Fruit fly (Drosophila melanogaster): ENCODE results near the gene Sk2.

Gene Sk2

dm6 chr3L:3080084-3080994 lies 33.5 kb downstream of the Sk2 start (continued):
- TF ChIP-seq Ets96B (tag; optimal IDR thresholded peaks at IDR 0.05) (no peak), Gug (GFP tag; IDR thresholded peaks at IDR 0.05) (peak; percentile 33), CG6792 (GFP tag; optimal IDR thresholded peaks at IDR 0.05) (no peak), eg (GFP tag; IDR thresholded peaks at IDR 0.05) (peak; percentile 68; the same call in 2 of the 3 replicates), OdsH (GFP tag; optimal IDR thresholded peaks at IDR 0.05) (peak; percentile 3), Hr39 (GFP tag; optimal IDR thresholded peaks at IDR 0.05) (peak; percentile 59), fkh (GFP tag; optimal IDR thresholded peaks at IDR 0.05) (peak; percentile 17), CG8632 (GFP tag; optimal IDR thresholded peaks at IDR 0.05) (no peak), salr (GFP tag; optimal IDR thresholded peaks at IDR 0.05) (no peak), esn (GFP tag; optimal IDR thresholded peaks at IDR 0.05) (no peak), pdm3 (GFP tag; optimal IDR thresholded peaks at IDR 0.05) (peak; percentile 39), dsx (GFP tag; optimal IDR thresholded peaks at IDR 0.05; ENCODE audit: poor library complexity, severe bottlenecking) (no peak), CG1621 (tag; optimal IDR thresholded peaks at IDR 0.05) (no peak)

- TF ChIP-seq vri (GFP tag; optimal IDR thresholded peaks at IDR 0.05) (peak; percentile 99), lz (GFP tag; optimal IDR thresholded peaks at IDR 0.05) (peak; percentile 99), eg (GFP tag; IDR thresholded peaks at IDR 0.05) (peak; percentile 99), CG34406 (GFP tag; optimal IDR thresholded peaks at IDR 0.05) (peak; percentile 99), Hr38 (GFP tag; optimal IDR thresholded peaks at IDR 0.05) (peak; percentile 40), acj6 (GFP tag; optimal IDR thresholded peaks at IDR 0.05) (peak; percentile 99), CG8319 (GFP tag; optimal IDR thresholded peaks at IDR 0.05) (peak; percentile 97), CG15336 (GFP tag; IDR thresholded peaks at IDR 0.05) (peak; percentile 99), Ets21C (GFP tag; optimal IDR thresholded peaks at IDR 0.05) (peak; percentile 98), cyc (GFP tag; optimal IDR thresholded peaks at IDR 0.05) (peak; percentile 98), Eip75B (GFP tag; optimal IDR thresholded peaks at IDR 0.05) (peak; percentile 99), Eip78C (GFP tag) (peak; percentile 100), CG6163 (GFP tag; IDR thresholded peaks at IDR 0.05) (peak; percentile 99), CG16779 (tag; optimal IDR thresholded peaks at IDR 0.05) (peak; percentile 97), CG32006 (GFP tag; optimal IDR thresholded peaks at IDR 0.05) (peak; percentile 98), CG8632 (GFP tag; optimal IDR thresholded peaks at IDR 0.05) (peak; percentile 99), Smox (GFP tag; optimal IDR thresholded peaks at IDR 0.05) (peak; percentile 99), CG1621 (tag; optimal IDR thresholded peaks at IDR 0.05) (peak; percentile 98), CG3919 (GFP tag; optimal IDR thresholded peaks at IDR 0.05) (peak; percentile 99), Gug (GFP tag; IDR thresholded peaks at IDR 0.05) (peak; percentile 98), topi (GFP tag; optimal IDR thresholded peaks at IDR 0.05) (peak; percentile 99), CG10669 (GFP tag; optimal IDR thresholded peaks at IDR 0.05) (peak; percentile 97), CG8119 (GFP tag; IDR thresholded peaks at IDR 0.05) (peak; percentile 99), CG7368 (GFP tag; optimal IDR thresholded peaks at IDR 0.05) (peak; percentile 99), salr (GFP tag; optimal IDR thresholded peaks at IDR 0.05) (peak; percentile 96 to 97), CG3032 (tag; optimal IDR thresholded peaks at IDR 0.05) (peak; percentile 94), Eip93F (GFP tag; optimal IDR thresholded peaks at IDR 0.05) (peak; percentile 98), dsx (GFP tag; optimal IDR thresholded peaks at IDR 0.05; ENCODE audit: poor library complexity, severe bottlenecking) (peak; percentile 94), Hr4 (GFP tag; optimal IDR thresholded peaks at IDR 0.05) (peak; percentile 99), CG11762 (GFP tag; optimal IDR thresholded peaks at IDR 0.05; ENCODE audit: insufficient read depth) (peak; percentile 98), dac (GFP tag; optimal IDR thresholded peaks at IDR 0.05) (peak; percentile 97), Blimp-1 (GFP tag; optimal IDR thresholded peaks at IDR 0.05) (peak; percentile 86), spab (GFP tag; optimal IDR thresholded peaks at IDR 0.05) (peak; percentile 97), Sox102F (GFP tag; optimal IDR thresholded peaks at IDR 0.05) (peak; percentile 99), CG6792 (GFP tag; optimal IDR thresholded peaks at IDR 0.05) (peak; percentile 99), CG6276 (GFP tag; optimal IDR thresholded peaks at IDR 0.05) (peak; percentile 99), Sox15 (GFP tag; optimal IDR thresholded peaks at IDR 0.05) (peak; percentile 97), Met (GFP tag; optimal IDR thresholded peaks at IDR 0.05) (peak; percentile 99), net (GFP tag; optimal IDR thresholded peaks at IDR 0.05) (peak; percentile 99), pdm3 (GFP tag; optimal IDR thresholded peaks at IDR 0.05) (peak; percentile 99), Ets96B (tag; optimal IDR thresholded peaks at IDR 0.05) (peak; percentile 97)
Observed at dm6 chr3L:3081146-3081872, 34.4 kb downstream of the Sk2 start.
